Worm (Caenorhabditis elegans): ENCODE data around the gene fbxa-14.

ce11 chrIII:1289139-1289538 is 35.3 kb downstream of the fbxa-14 start:
- TF ChIP-seq elt-2 (tag; optimal IDR thresholded peaks at IDR 0.05), result peak; percentile 96
- TF ChIP-seq ceh-30 (tag; optimal IDR thresholded peaks at IDR 0.05), result no peak
- TF ChIP-seq nhr-11 (tag; optimal IDR thresholded peaks at IDR 0.05), result no peak
- no peak for TF ChIP-seq ceh-22 (tag; optimal IDR thresholded peaks at IDR 0.05)
- no peak for TF ChIP-seq ama-1 (optimal IDR thresholded peaks at IDR 0.05)
- TF ChIP-seq npax-4 (tag; optimal IDR thresholded peaks at IDR 0.05), result no peak
- no peak for TF ChIP-seq fkh-10 (GFP tag; optimal IDR thresholded peaks at IDR 0.05)
- TF ChIP-seq C08G9.2 (tag; optimal IDR thresholded peaks at IDR 0.05), result no peak
- TF ChIP-seq rnt-1 (tag; optimal IDR thresholded peaks at IDR 0.05), result no peak
- no peak for TF ChIP-seq ttx-3 (tag; optimal IDR thresholded peaks at IDR 0.05)
- no peak for TF ChIP-seq tbx-2 (tag; optimal IDR thresholded peaks at IDR 0.05)
- no peak for TF ChIP-seq F13H6.1 (tag; optimal IDR thresholded peaks at IDR 0.05)

Data from whole organism, late embryonic.